Fruit fly (Drosophila melanogaster) S2 (cell line): Measurements from ENCODE around the gene CG9519.

ENCODE experiments used
- CG8478 ChIP-seq: fragments of >200 bp; optimal IDR thresholded peaks from 2 replicates; lab custom pipeline; 2018
- CTCF ChIP-seq, 2 experiments: fragments of >200 bp; optimal IDR thresholded peaks; 2 replicates each; lab custom pipeline; 2018

DNA sequence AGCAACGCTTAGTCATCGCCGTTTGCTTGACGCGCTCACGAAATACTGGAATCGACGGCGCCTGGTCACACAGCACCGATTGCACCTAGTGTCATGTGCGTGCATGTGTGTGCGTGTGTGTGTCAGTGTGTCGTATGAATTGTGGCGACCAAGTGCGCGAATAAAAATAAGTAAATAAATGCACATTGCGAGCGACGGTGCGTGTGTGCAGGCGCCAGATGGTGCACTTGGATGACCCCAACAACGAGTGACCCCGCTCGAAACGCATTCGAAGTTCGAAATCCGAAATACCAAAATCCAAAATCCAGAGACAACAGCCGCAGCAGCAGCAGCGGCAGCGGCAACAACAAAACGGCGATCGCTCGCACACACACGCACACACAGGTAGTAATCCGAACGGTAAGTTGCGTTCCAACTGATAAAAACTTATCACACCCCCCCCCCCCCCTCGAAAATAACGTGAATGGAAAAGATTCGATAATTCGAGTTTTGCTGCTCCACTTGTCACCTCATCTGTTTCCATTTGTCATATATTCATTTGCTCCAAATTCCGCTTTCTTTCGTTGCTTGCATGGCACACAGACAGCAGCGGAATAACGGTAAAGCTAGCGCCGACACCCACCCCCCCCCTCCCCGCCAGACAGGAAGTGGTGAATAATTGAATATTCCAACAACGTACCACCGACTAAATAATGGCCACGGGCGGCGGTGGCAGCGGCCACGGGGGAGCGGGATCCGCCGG lies 23.4 kb downstream of the CG9519 start, which contains the start of gene CG14411:
- TF ChIP-seq CG8478 (lab: Kevin White, UChicago) (no peak), CTCF (optimal IDR thresholded peaks at IDR 0.05; lab: Kevin White, UChicago) (no peak)
